Fruit fly (Drosophila melanogaster): ENCODE data around the gene CG1750.

CG1750 gene

dm6 chr3R:31215830-31216229, 38.9 kb downstream of the CG1750 start, which contains the start of gene CG15561 (continued):
- TF ChIP-seq MBD-R2 (GFP tag; IDR thresholded peaks at IDR 0.05): no peak
- no peak for TF ChIP-seq Scr (GFP tag; IDR thresholded peaks at IDR 0.05; ENCODE audit: partially characterized antibody)
- TF ChIP-seq CG31224 (GFP tag; IDR thresholded peaks at IDR 0.05): no peak
- no peak for TF ChIP-seq disco-r (GFP tag; optimal IDR thresholded peaks at IDR 0.05)
- no peak for TF ChIP-seq en (GFP tag; optimal IDR thresholded peaks at IDR 0.05)
- TF ChIP-seq pho (GFP tag; optimal IDR thresholded peaks at IDR 0.05): peak; percentile 2
- no peak for TF ChIP-seq fu2 (GFP tag; optimal IDR thresholded peaks at IDR 0.05)
- TF ChIP-seq rib (GFP tag; IDR thresholded peaks at IDR 0.05): no peak
- TF ChIP-seq sd (tag; optimal IDR thresholded peaks at IDR 0.05): no peak
- TF ChIP-seq eyg (GFP tag; optimal IDR thresholded peaks at IDR 0.05): no peak
- no peak for TF ChIP-seq hth (optimal IDR thresholded peaks at IDR 0.05)
- TF ChIP-seq CG5245 (GFP tag; optimal IDR thresholded peaks at IDR 0.05): peak; percentile 3
- TF ChIP-seq ERR (GFP tag; optimal IDR thresholded peaks at IDR 0.05): no peak
- TF ChIP-seq Hr39 (optimal IDR thresholded peaks at IDR 0.05): no peak
- TF ChIP-seq dmrt11E (tag; optimal IDR thresholded peaks at IDR 0.05): peak; percentile 19
- TF ChIP-seq luna (GFP tag; optimal IDR thresholded peaks at IDR 0.05): no peak
- TF ChIP-seq CG2875 (GFP tag; optimal IDR thresholded peaks at IDR 0.05): peak; percentile 10
- peak; percentile 89 for TF ChIP-seq B-H2 (GFP tag; optimal IDR thresholded peaks at IDR 0.05)
- no peak for TF ChIP-seq exex (tag; optimal IDR thresholded peaks at IDR 0.05)
- TF ChIP-seq onecut (GFP tag; IDR thresholded peaks at IDR 0.05): peak; percentile 71
- no peak for TF ChIP-seq CG34422 (GFP tag; IDR thresholded peaks at IDR 0.05)
- no peak for TF ChIP-seq sim (GFP tag; IDR thresholded peaks at IDR 0.05)
- TF ChIP-seq CG11695 (GFP tag; IDR thresholded peaks at IDR 0.05): no peak
- TF ChIP-seq Dref (GFP tag; IDR thresholded peaks at IDR 0.05): no peak
- peak; percentile 16 for TF ChIP-seq ash1 (GFP tag; optimal IDR thresholded peaks at IDR 0.05)
- TF ChIP-seq CG1602 (GFP tag; optimal IDR thresholded peaks at IDR 0.05): no peak
- no peak for TF ChIP-seq so (GFP tag; IDR thresholded peaks at IDR 0.05)
- no peak for TF ChIP-seq Asciz (GFP tag; optimal IDR thresholded peaks at IDR 0.05)
- TF ChIP-seq tll (GFP tag; optimal IDR thresholded peaks at IDR 0.05): no peak
- peak; percentile 59 for TF ChIP-seq MESR4 (GFP tag; optimal IDR thresholded peaks at IDR 0.05)
- peak; percentile 35 for TF ChIP-seq zfh2 (GFP tag; optimal IDR thresholded peaks at IDR 0.05)
- no peak for TF ChIP-seq dati (GFP tag; IDR thresholded peaks at IDR 0.05)
- no peak for TF ChIP-seq run (tag; optimal IDR thresholded peaks at IDR 0.05)
- TF ChIP-seq chif (GFP tag; optimal IDR thresholded peaks at IDR 0.05): peak; percentile 32 to 50
- TF ChIP-seq CG12299 (tag; optimal IDR thresholded peaks at IDR 0.05): no peak
- TF ChIP-seq CG13894 (tag; optimal IDR thresholded peaks at IDR 0.05): peak; percentile 80
- TF ChIP-seq CG4404 (GFP tag; IDR thresholded peaks at IDR 0.05): no peak
- no peak for TF ChIP-seq Optix (GFP tag; IDR thresholded peaks at IDR 0.05)
- no peak for TF ChIP-seq CG3065 (GFP tag; optimal IDR thresholded peaks at IDR 0.05)
- TF ChIP-seq HLH54F (GFP tag; optimal IDR thresholded peaks at IDR 0.05): peak; percentile 46
- no peak for TF ChIP-seq PHDP (tag; optimal IDR thresholded peaks at IDR 0.05)
- TF ChIP-seq CG14014 (GFP tag; IDR thresholded peaks at IDR 0.05): no peak
- no peak for TF ChIP-seq schlank (tag; optimal IDR thresholded peaks at IDR 0.05)
- TF ChIP-seq slbo (GFP tag; IDR thresholded peaks at IDR 0.05): no peak
- peak; percentile 81 for TF ChIP-seq CG15514 (GFP tag; optimal IDR thresholded peaks at IDR 0.05)
- TF ChIP-seq dysf (GFP tag; IDR thresholded peaks at IDR 0.05): no peak
- no peak for TF ChIP-seq kni (GFP tag; optimal IDR thresholded peaks at IDR 0.05)
- no peak for TF ChIP-seq seq (GFP tag; IDR thresholded peaks at IDR 0.05)
- no peak for TF ChIP-seq CG7963 (GFP tag; IDR thresholded peaks at IDR 0.05; ENCODE audit: partially characterized antibody)
- peak; percentile 67 for TF ChIP-seq Hmr (GFP tag; optimal IDR thresholded peaks at IDR 0.05)
- no peak for TF ChIP-seq CG17328 (GFP tag; IDR thresholded peaks at IDR 0.05)
- no peak for TF ChIP-seq Rx (GFP tag; IDR thresholded peaks at IDR 0.05)
- TF ChIP-seq pita (GFP tag; optimal IDR thresholded peaks at IDR 0.05): no peak

All from whole organism, embryonic.